Worm (Caenorhabditis elegans): ENCODE data around the gene F38A1.9.

Gene F38A1.9

ce11 chrIV:1231589-1231988, 13.6 kb downstream of the F38A1.9 start, which contains the start of gene W09G12.6:
Gene W09G12.6, plus strand, starts transcription at chrIV:1231889.
- TF ChIP-seq tbx-11 (GFP tag; IDR thresholded peaks at IDR 0.05), result no peak
- no peak for TF ChIP-seq pes-1 (GFP tag; IDR thresholded peaks at IDR 0.05)
- no peak for TF ChIP-seq hnd-1 (tag; optimal IDR thresholded peaks at IDR 0.05)
- no peak for TF ChIP-seq hmbx-1 (tag; optimal IDR thresholded peaks at IDR 0.05)
- no peak for TF ChIP-seq ets-7 (tag; optimal IDR thresholded peaks at IDR 0.05)
- no peak for TF ChIP-seq F13C5.2 (tag; optimal IDR thresholded peaks at IDR 0.05)
- TF ChIP-seq flt-1 (GFP tag; IDR thresholded peaks at IDR 0.05), result no peak
- TF ChIP-seq scrt-1 (GFP tag; IDR thresholded peaks at IDR 0.05), result no peak
- TF ChIP-seq ceh-36 (tag; optimal IDR thresholded peaks at IDR 0.05), result no peak
- no peak for TF ChIP-seq B0310.2 (tag; optimal IDR thresholded peaks at IDR 0.05)
- TF ChIP-seq tbx-37 (GFP tag; conservative IDR thresholded peaks at IDR 0.05), result no peak
- no peak for TF ChIP-seq sea-1 (GFP tag; conservative IDR thresholded peaks at IDR 0.05)
- no peak for TF ChIP-seq aly-1 (tag; optimal IDR thresholded peaks at IDR 0.05)
- TF ChIP-seq tra-4 (tag; optimal IDR thresholded peaks at IDR 0.05), result no peak
- no peak for TF ChIP-seq hmg-4 (GFP tag; optimal IDR thresholded peaks at IDR 0.05)
- no peak for TF ChIP-seq ceh-13 (GFP tag; optimal IDR thresholded peaks at IDR 0.05)
- no peak for TF ChIP-seq ama-1 (optimal IDR thresholded peaks at IDR 0.05)

- no peak for TF ChIP-seq flt-1 (GFP tag; IDR thresholded peaks at IDR 0.05)
- no peak for TF ChIP-seq hmbx-1 (tag; optimal IDR thresholded peaks at IDR 0.05)
- TF ChIP-seq B0310.2 (tag; optimal IDR thresholded peaks at IDR 0.05), result no peak
- no peak for TF ChIP-seq ets-7 (tag; optimal IDR thresholded peaks at IDR 0.05)
- no peak for TF ChIP-seq sea-1 (GFP tag; conservative IDR thresholded peaks at IDR 0.05)
Observed at ce11 chrIV:1228675-1229130, 16.4 kb downstream of the F38A1.9 start, which contains the start of gene W09G12.7. Gene W09G12.7, plus strand, starts transcription at chrIV:1229080.

ce11 chrIV:1225596-1226232, 19.4 kb downstream of the F38A1.9 start, which contains the start of gene W09G12.8:
Gene W09G12.8, plus strand, starts transcription at chrIV:1226182.
- no peak for TF ChIP-seq hmg-4 (GFP tag; optimal IDR thresholded peaks at IDR 0.05)
- TF ChIP-seq ets-7 (tag; optimal IDR thresholded peaks at IDR 0.05), result no peak
- no peak for TF ChIP-seq scrt-1 (GFP tag; IDR thresholded peaks at IDR 0.05)
- TF ChIP-seq hnd-1 (tag; optimal IDR thresholded peaks at IDR 0.05), result no peak
- no peak for TF ChIP-seq pes-1 (GFP tag; IDR thresholded peaks at IDR 0.05)
- no peak for TF ChIP-seq hmbx-1 (tag; optimal IDR thresholded peaks at IDR 0.05)

- TF ChIP-seq ceh-13 (GFP tag; optimal IDR thresholded peaks at IDR 0.05) (no peak), F13C5.2 (tag; optimal IDR thresholded peaks at IDR 0.05) (no peak), ama-1 (optimal IDR thresholded peaks at IDR 0.05) (no peak), hnd-1 (tag; optimal IDR thresholded peaks at IDR 0.05) (no peak), pes-1 (GFP tag; IDR thresholded peaks at IDR 0.05) (no peak)
Observed at ce11 chrIV:1224781-1225180, 20.4 kb downstream of the F38A1.9 start.

- TF ChIP-seq hnd-1 (tag; optimal IDR thresholded peaks at IDR 0.05) (no peak), flt-1 (GFP tag; IDR thresholded peaks at IDR 0.05) (no peak), ceh-36 (tag; optimal IDR thresholded peaks at IDR 0.05) (no peak), aly-1 (tag; optimal IDR thresholded peaks at IDR 0.05) (no peak)
Observed at ce11 chrIV:1221167-1221566, 24.0 kb downstream of the F38A1.9 start, which contains the start of gene W09G12.10. Gene W09G12.10, minus strand, starts transcription at chrIV:1221287.

- peak; percentile 72 for TF ChIP-seq ceh-36 (tag; optimal IDR thresholded peaks at IDR 0.05)
Observed at ce11 chrIV:1217265-1217664, 27.9 kb downstream of the F38A1.9 start.

ce11 chrIV:1216290-1216689, 28.9 kb downstream of the F38A1.9 start, which contains the start of gene W09G12.9:
Gene W09G12.9, plus strand, starts transcription at chrIV:1216590.
- no peak for TF ChIP-seq pes-1 (GFP tag; IDR thresholded peaks at IDR 0.05)
- no peak for TF ChIP-seq hmbx-1 (tag; optimal IDR thresholded peaks at IDR 0.05)
- no peak for TF ChIP-seq B0310.2 (tag; optimal IDR thresholded peaks at IDR 0.05)
- no peak for TF ChIP-seq sea-1 (GFP tag; conservative IDR thresholded peaks at IDR 0.05)
- no peak for TF ChIP-seq F13C5.2 (tag; optimal IDR thresholded peaks at IDR 0.05)
- no peak for TF ChIP-seq scrt-1 (GFP tag; IDR thresholded peaks at IDR 0.05)
- TF ChIP-seq aly-1 (tag; optimal IDR thresholded peaks at IDR 0.05), result no peak

ce11 chrIV:1215536-1215935, 29.6 kb downstream of the F38A1.9 start:
- TF ChIP-seq hmg-4 (GFP tag; optimal IDR thresholded peaks at IDR 0.05) (no peak), pes-1 (GFP tag; IDR thresholded peaks at IDR 0.05) (no peak), tbx-11 (GFP tag; IDR thresholded peaks at IDR 0.05) (no peak), aly-1 (tag; optimal IDR thresholded peaks at IDR 0.05) (no peak), tra-4 (tag; optimal IDR thresholded peaks at IDR 0.05) (no peak), sea-1 (GFP tag; conservative IDR thresholded peaks at IDR 0.05) (no peak), flt-1 (GFP tag; IDR thresholded peaks at IDR 0.05) (no peak), tbx-37 (GFP tag; conservative IDR thresholded peaks at IDR 0.05) (no peak)

ce11 chrIV:1213192-1213591, 32.0 kb downstream of the F38A1.9 start:
- TF ChIP-seq ceh-13 (GFP tag; optimal IDR thresholded peaks at IDR 0.05) (no peak), tbx-37 (GFP tag; conservative IDR thresholded peaks at IDR 0.05) (no peak), ceh-36 (tag; optimal IDR thresholded peaks at IDR 0.05) (no peak), F13C5.2 (tag; optimal IDR thresholded peaks at IDR 0.05) (no peak), scrt-1 (GFP tag; IDR thresholded peaks at IDR 0.05) (no peak), ama-1 (optimal IDR thresholded peaks at IDR 0.05) (no peak), sea-1 (GFP tag; conservative IDR thresholded peaks at IDR 0.05) (no peak), aly-1 (tag; optimal IDR thresholded peaks at IDR 0.05) (no peak), pes-1 (GFP tag; IDR thresholded peaks at IDR 0.05) (no peak), hnd-1 (tag; optimal IDR thresholded peaks at IDR 0.05) (no peak), tbx-11 (GFP tag; IDR thresholded peaks at IDR 0.05) (no peak), ets-7 (tag; optimal IDR thresholded peaks at IDR 0.05) (no peak), flt-1 (GFP tag; IDR thresholded peaks at IDR 0.05) (no peak), hmbx-1 (tag; optimal IDR thresholded peaks at IDR 0.05) (no peak), B0310.2 (tag; optimal IDR thresholded peaks at IDR 0.05) (no peak)
